Fruit fly (Drosophila melanogaster) whole organism: ENCODE data around the gene CG42747.

ENCODE experiments used
- EcR ChIP-seq, 2 experiments: fragments of >200 bp; optimal IDR thresholded peaks; 2 replicates each; lab custom pipeline; 2017; ENCODE audit warnings: missing biosample characterization in 2 of 2, missing genetic modification characterization in 2 of 2, missing genetic modification reagents in 2 of 2
- psq ChIP-seq: fragments of >200 bp; optimal IDR thresholded peaks from 2 replicates; lab custom pipeline; 2017

DNA sequence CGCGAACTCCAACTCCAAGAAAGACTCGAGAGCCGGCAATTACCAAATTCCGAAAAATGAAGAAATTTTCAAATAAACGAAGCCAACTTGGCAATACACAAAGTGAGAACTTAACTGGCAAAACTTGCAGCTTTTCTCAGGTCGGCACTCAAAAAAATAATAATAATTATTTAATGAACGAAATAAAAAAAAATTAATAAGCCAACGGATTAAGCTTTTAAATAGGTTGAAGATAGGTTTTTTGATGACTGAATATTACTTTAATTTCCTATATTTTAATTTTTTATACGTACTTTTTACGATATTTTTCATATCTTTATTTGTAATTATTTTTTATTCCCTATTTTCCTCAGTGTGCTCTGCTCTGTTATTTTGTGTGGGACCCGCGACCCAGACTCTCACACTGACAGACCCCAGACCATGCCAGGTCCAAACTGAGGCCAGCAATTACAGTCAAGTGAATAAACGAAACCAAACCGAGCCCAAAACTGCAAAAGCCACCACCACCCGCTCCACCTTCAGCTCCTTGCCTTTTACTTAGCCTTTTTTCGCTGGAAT, 30.7 kb upstream of the CG42747 start:
- no peak for TF ChIP-seq EcR (GFP tag; optimal IDR thresholded peaks at IDR 0.05; lab: Kevin White, UChicago)
- no peak for TF ChIP-seq psq (lab: Kevin White, UChicago)
